Worm (Caenorhabditis elegans) whole organism, mixed stage, embryonic: Measurements from ENCODE around the gene C17E7.12.

Experiments
- bed-3 ChIP-seq: fragments of 200-800 bp; sonication (Bioruptor generic); optimal IDR thresholded peaks from 3 replicates; lab custom pipeline; 2018; ENCODE audit warnings: mild to moderate bottlenecking, missing genetic modification characterization, moderate library complexity, missing compliant biosample characterization
- blmp-1 ChIP-seq: fragments of 150-350 bp; optimal IDR thresholded peaks from 2 replicates; lab custom pipeline; 2014; ENCODE audit warnings: missing biosample characterization, missing genetic modification characterization
- ceh-43 ChIP-seq: fragments of 200-800 bp; sonication (Bioruptor generic); optimal IDR thresholded peaks from 2 replicates; lab custom pipeline; 2018; ENCODE audit warnings: mild to moderate bottlenecking, missing genetic modification characterization, moderate library complexity, missing compliant biosample characterization
- elt-1 ChIP-seq: sonication (generic microtip); optimal IDR thresholded peaks from 2 replicates; lab custom pipeline; 2017; ENCODE audit warnings: missing genetic modification characterization, mild to moderate bottlenecking, missing compliant biosample characterization, antibody characterized with exemption, moderate library complexity, borderline replicate concordance; ENCODE audit not compliant: insufficient read depth
- elt-3 ChIP-seq: fragments of 150-350 bp; optimal IDR thresholded peaks from 2 replicates; lab custom pipeline; 2014; ENCODE audit warnings: missing biosample characterization, missing genetic modification characterization
- nhr-237 ChIP-seq: fragments of 150-350 bp; optimal IDR thresholded peaks from 2 replicates; lab custom pipeline; 2014; ENCODE audit warnings: missing biosample characterization, missing genetic modification characterization
- nhr-28 ChIP-seq: fragments of 150-350 bp; optimal IDR thresholded peaks from 2 replicates; lab custom pipeline; 2014; ENCODE audit warnings: missing biosample characterization, missing genetic modification characterization
- nhr-76 ChIP-seq: sonication (generic microtip); optimal IDR thresholded peaks from 2 replicates; lab custom pipeline; 2017; ENCODE audit warnings: missing biosample characterization, missing genetic modification characterization
- snpc-4 ChIP-seq: fragments of 150-350 bp; optimal IDR thresholded peaks from 2 replicates; lab custom pipeline; 2014; ENCODE audit warnings: missing biosample characterization, missing genetic modification characterization
- tbx-8 ChIP-seq: fragments of 200-800 bp; sonication (Bioruptor generic); optimal IDR thresholded peaks from 2 replicates; lab custom pipeline; 2018; ENCODE audit warnings: mild to moderate bottlenecking, missing genetic modification characterization, moderate library complexity, missing compliant biosample characterization
- unc-39 ChIP-seq: fragments of 150-350 bp; optimal IDR thresholded peaks from 2 replicates; lab custom pipeline; 2014; ENCODE audit warnings: missing biosample characterization, missing genetic modification characterization
- unc-62 ChIP-seq: fragments of 150-350 bp; optimal IDR thresholded peaks from 2 replicates; lab custom pipeline; 2014; ENCODE audit warnings: missing biosample characterization, missing genetic modification reagents, missing genetic modification characterization
- ztf-11 ChIP-seq: fragments of 150-350 bp; optimal IDR thresholded peaks from 2 replicates; lab custom pipeline; 2014; ENCODE audit warnings: missing biosample characterization, missing genetic modification characterization

ce11 chrV:3927522-3927921 is 35.7 kb upstream of the C17E7.12 start:
- TF ChIP-seq nhr-28 (no peak), elt-1 (tag; lab: Kevin White, UChicago) (no peak), nhr-237 (tag; lab: Kevin White, UChicago) (no peak), ztf-11 (no peak), elt-3 (tag; lab: Kevin White, UChicago) (no peak), blmp-1 (tag; lab: Kevin White, UChicago) (no peak), unc-39 (tag; lab: Kevin White, UChicago) (no peak), tbx-8 (GFP tag; lab: Kevin White, UChicago) (no peak), ceh-43 (GFP tag; lab: Kevin White, UChicago) (no peak), snpc-4 (no peak), unc-62 (GFP tag; lab: Kevin White, UChicago) (no peak), nhr-76 (tag; lab: Kevin White, UChicago) (no peak), bed-3 (GFP tag; lab: Kevin White, UChicago) (no peak)
